Fruit fly (Drosophila melanogaster) whole organism, pupa: ENCODE measurements around the gene Ten-a.

ENCODE experiments used
- CG10348 ChIP-seq: fragments of 200-800 bp; sonication (Bioruptor generic); IDR thresholded peaks from 2 replicates; pipeline ENCODE4 v1.3.6; 2022; ENCODE audit warnings: missing biosample characterization, missing genetic modification characterization
- CG12605 ChIP-seq: fragments of 200-800 bp; sonication (Bioruptor generic); IDR thresholded peaks from 2 replicates; pipeline ENCODE4 v1.3.6; 2022; ENCODE audit warnings: missing biosample characterization, missing genetic modification characterization
- CG13204 ChIP-seq: fragments of 200-800 bp; sonication (Bioruptor generic); optimal IDR thresholded peaks from 2 replicates; lab custom pipeline; 2018; ENCODE audit warnings: missing biosample characterization, mild to moderate bottlenecking, missing genetic modification characterization, moderate library complexity
- CG14655 ChIP-seq: fragments of 200-800 bp; sonication (Bioruptor generic); optimal IDR thresholded peaks from 3 replicates; lab custom pipeline; 2017; ENCODE audit warnings: mild to moderate bottlenecking, missing biosample characterization, missing genetic modification reagents, missing genetic modification characterization
- CG15710 ChIP-seq: fragments of 200-800 bp; sonication (Bioruptor generic); optimal IDR thresholded peaks from 2 replicates; lab custom pipeline; 2018; ENCODE audit warnings: missing biosample characterization, mild to moderate bottlenecking, missing genetic modification characterization, moderate library complexity
- CG17806 ChIP-seq: fragments of 200-800 bp; sonication (Bioruptor generic); optimal IDR thresholded peaks from 2 replicates; lab custom pipeline; 2018; ENCODE audit warnings: missing biosample characterization, mild to moderate bottlenecking, missing genetic modification characterization, moderate library complexity
- CG32121 ChIP-seq: fragments of 200-800 bp; sonication (Bioruptor generic); IDR thresholded peaks from 2 replicates; pipeline ENCODE4 v1.3.6; 2022; ENCODE audit warnings: missing biosample characterization, missing genetic modification characterization
- CG34367 ChIP-seq: fragments of 200-800 bp; sonication (Bioruptor generic); optimal IDR thresholded peaks from 2 replicates; lab custom pipeline; 2018; ENCODE audit warnings: missing biosample characterization, mild to moderate bottlenecking, missing genetic modification characterization
- CG4496 ChIP-seq: fragments of 200-800 bp; sonication (Bioruptor generic); IDR thresholded peaks from 3 replicates; pipeline ENCODE4 v1.3.6; 2022; ENCODE audit warnings: missing biosample characterization, missing genetic modification characterization
- CG8159 ChIP-seq: fragments of 200-800 bp; sonication (Bioruptor generic); optimal IDR thresholded peaks from 3 replicates; lab custom pipeline; 2018; ENCODE audit warnings: missing biosample characterization, mild to moderate bottlenecking, missing genetic modification characterization, moderate library complexity
- CG8301 ChIP-seq: fragments of 200-800 bp; sonication (Bioruptor generic); optimal IDR thresholded peaks from 2 replicates; lab custom pipeline; 2018; ENCODE audit warnings: missing biosample characterization, mild to moderate bottlenecking, missing genetic modification characterization
- CG9948 ChIP-seq: fragments of 200-800 bp; sonication (Bioruptor generic); optimal IDR thresholded peaks from 2 replicates; lab custom pipeline; 2018; ENCODE audit warnings: missing biosample characterization, mild to moderate bottlenecking, missing genetic modification characterization, moderate library complexity
- D1 ChIP-seq: fragments of 200-800 bp; sonication (Bioruptor generic); optimal IDR thresholded peaks from 2 replicates; lab custom pipeline; 2018; ENCODE audit warnings: missing biosample characterization, mild to moderate bottlenecking, missing genetic modification characterization, moderate library complexity
- EcR ChIP-seq: fragments of 200-800 bp; sonication (Bioruptor generic); optimal IDR thresholded peaks from 3 replicates; lab custom pipeline; 2019; ENCODE audit warnings: missing biosample characterization, missing genetic modification characterization, mild to moderate bottlenecking, moderate library complexity, missing genetic modification reagents
- Ets98B ChIP-seq: fragments of 200-800 bp; sonication (Bioruptor generic); IDR thresholded peaks from 2 replicates; pipeline ENCODE4 v1.3.6; 2022; ENCODE audit warnings: missing biosample characterization, missing genetic modification characterization
- Pif1A ChIP-seq: fragments of 200-800 bp; sonication (Bioruptor generic); optimal IDR thresholded peaks from 3 replicates; lab custom pipeline; 2016; ENCODE audit warnings: missing biosample characterization, missing genetic modification characterization
- Pif1B ChIP-seq: fragments of 200-800 bp; sonication (Bioruptor generic); optimal IDR thresholded peaks from 3 replicates; lab custom pipeline; 2016; ENCODE audit warnings: missing biosample characterization, missing genetic modification characterization
- Snoo ChIP-seq: fragments of 200-800 bp; sonication (Bioruptor generic); optimal IDR thresholded peaks from 3 replicates; lab custom pipeline; 2017; ENCODE audit warnings: missing biosample characterization, mild to moderate bottlenecking, missing genetic modification characterization, inconsistent platforms
- fd96Ca ChIP-seq: fragments of 200-800 bp; sonication (Bioruptor generic); IDR thresholded peaks from 3 replicates; pipeline ENCODE4 v1.3.6; 2022; ENCODE audit warnings: missing biosample characterization, missing genetic modification characterization
- gl ChIP-seq: fragments of 200-800 bp; sonication (Bioruptor generic); optimal IDR thresholded peaks from 2 replicates; lab custom pipeline; 2018; ENCODE audit warnings: missing biosample characterization, mild to moderate bottlenecking, missing genetic modification characterization
- rn ChIP-seq: fragments of 200-800 bp; sonication (Bioruptor generic); IDR thresholded peaks from 2 replicates; pipeline ENCODE4 v1.3.6; 2022; ENCODE audit warnings: missing biosample characterization, missing genetic modification characterization

Gene Ten-a

dm6 chrX:12259436-12259835 is 215.9 kb downstream of the Ten-a start:
- TF ChIP-seq CG17806 (tag; lab: Kevin White, UChicago) (no peak), rn (GFP tag; lab: Robert Waterston, UW) (no peak), CG15710 (tag; lab: Kevin White, UChicago) (no peak), CG9948 (tag; lab: Kevin White, UChicago) (no peak), Pif1B (no peak), CG4496 (GFP tag; lab: Robert Waterston, UW) (no peak), CG10348 (GFP tag; lab: Robert Waterston, UW) (no peak), CG14655 (no peak), CG12605 (no peak), gl (tag; lab: Kevin White, UChicago) (no peak), CG8159 (tag; lab: Kevin White, UChicago) (no peak), D1 (tag; lab: Kevin White, UChicago) (no peak), CG13204 (GFP tag; lab: Kevin White, UChicago) (no peak), fd96Ca (GFP tag; lab: Robert Waterston, UW) (no peak), Pif1A (no peak), CG8301 (no peak), Snoo (no peak), Ets98B (GFP tag; lab: Robert Waterston, UW) (no peak)

DNA sequence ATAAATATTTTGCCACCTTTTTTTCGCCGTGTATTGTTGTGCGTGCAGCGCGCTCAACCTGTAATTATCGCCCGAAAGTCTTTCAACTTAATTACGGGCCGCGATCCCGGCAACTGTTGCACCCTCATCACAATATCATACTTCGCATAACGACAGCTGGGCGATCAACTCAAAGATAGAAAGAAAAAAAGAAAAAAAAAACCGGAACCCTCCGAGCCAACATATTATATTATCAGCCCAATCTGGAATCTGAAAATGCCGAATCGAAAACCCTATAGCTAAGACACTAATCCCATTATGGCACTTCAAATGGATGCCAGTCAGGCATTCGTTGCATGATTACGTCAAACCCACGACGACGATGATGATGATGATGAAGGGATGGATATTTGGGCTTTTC is 217.3 kb downstream of the Ten-a start:
- TF ChIP-seq D1 (tag; lab: Kevin White, UChicago) (no peak), EcR (no peak), CG14655 (no peak), CG12605 (no peak), CG4496 (GFP tag; lab: Robert Waterston, UW) (no peak), rn (GFP tag; lab: Robert Waterston, UW) (no peak), Ets98B (GFP tag; lab: Robert Waterston, UW) (no peak), CG32121 (GFP tag; lab: Robert Waterston, UW) (no peak), Pif1B (no peak), CG13204 (GFP tag; lab: Kevin White, UChicago) (no peak), CG17806 (tag; lab: Kevin White, UChicago) (no peak), CG15710 (tag; lab: Kevin White, UChicago) (no peak), CG10348 (GFP tag; lab: Robert Waterston, UW) (no peak), Snoo (no peak), gl (tag; lab: Kevin White, UChicago) (no peak), fd96Ca (GFP tag; lab: Robert Waterston, UW) (no peak)

- TF ChIP-seq CG8301 (no peak), CG4496 (GFP tag; lab: Robert Waterston, UW) (no peak), EcR (no peak), rn (GFP tag; lab: Robert Waterston, UW) (no peak), D1 (tag; lab: Kevin White, UChicago) (no peak), CG12605 (no peak), Snoo (no peak), CG13204 (GFP tag; lab: Kevin White, UChicago) (no peak), fd96Ca (GFP tag; lab: Robert Waterston, UW) (no peak), CG17806 (tag; lab: Kevin White, UChicago) (no peak), CG15710 (tag; lab: Kevin White, UChicago) (no peak), CG32121 (GFP tag; lab: Robert Waterston, UW) (no peak)
These were observed 222.5 kb downstream of the Ten-a start for dm6 chrX:12266012-12266411.

dm6 chrX:12268191-12268590 is 224.7 kb downstream of the Ten-a start:
- no peak for TF ChIP-seq CG14655
- no peak for TF ChIP-seq Snoo
- TF ChIP-seq CG8301: no peak
- no peak for TF ChIP-seq Pif1A
- no peak for TF ChIP-seq CG13204 (GFP tag; lab: Kevin White, UChicago)
- no peak for TF ChIP-seq CG12605
- TF ChIP-seq D1 (tag; lab: Kevin White, UChicago): no peak
- TF ChIP-seq CG34367 (tag; lab: Kevin White, UChicago): no peak
- no peak for TF ChIP-seq EcR
- TF ChIP-seq CG10348 (GFP tag; lab: Robert Waterston, UW): no peak
- TF ChIP-seq CG32121 (GFP tag; lab: Robert Waterston, UW): no peak
- TF ChIP-seq Ets98B (GFP tag; lab: Robert Waterston, UW): no peak
- TF ChIP-seq CG4496 (GFP tag; lab: Robert Waterston, UW): no peak
- TF ChIP-seq fd96Ca (GFP tag; lab: Robert Waterston, UW): no peak
- no peak for TF ChIP-seq gl (tag; lab: Kevin White, UChicago)
- no peak for TF ChIP-seq rn (GFP tag; lab: Robert Waterston, UW)
- no peak for TF ChIP-seq Pif1B

DNA sequence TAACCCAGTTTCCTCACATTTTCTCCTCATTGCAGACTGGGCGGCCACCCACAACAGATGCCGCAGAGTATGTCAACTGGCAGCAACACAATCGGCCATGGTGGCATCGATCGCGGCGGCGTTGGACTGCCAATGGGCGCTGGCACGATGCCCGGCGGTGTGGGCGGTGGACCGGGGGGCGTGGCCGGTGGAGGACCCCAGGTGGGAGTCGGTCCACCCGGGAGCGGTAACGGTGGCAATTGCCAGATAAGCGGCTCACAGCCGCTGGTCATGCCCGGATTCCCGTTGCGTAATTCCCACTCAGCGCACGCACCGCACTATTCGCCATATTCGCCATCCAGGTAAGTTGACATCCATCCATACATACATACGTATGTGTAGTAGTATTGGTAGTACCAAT is 230.4 kb downstream of the Ten-a start:
- no peak for TF ChIP-seq CG13204 (GFP tag; lab: Kevin White, UChicago)
- no peak for TF ChIP-seq rn (GFP tag; lab: Robert Waterston, UW)
- no peak for TF ChIP-seq CG8301
- no peak for TF ChIP-seq Snoo
- TF ChIP-seq Pif1B: no peak
- TF ChIP-seq gl (tag; lab: Kevin White, UChicago): no peak
- no peak for TF ChIP-seq CG15710 (tag; lab: Kevin White, UChicago)
- no peak for TF ChIP-seq CG12605
- no peak for TF ChIP-seq CG17806 (tag; lab: Kevin White, UChicago)
- no peak for TF ChIP-seq CG8159 (tag; lab: Kevin White, UChicago)
- TF ChIP-seq Pif1A: no peak
- TF ChIP-seq fd96Ca (GFP tag; lab: Robert Waterston, UW): no peak
- no peak for TF ChIP-seq D1 (tag; lab: Kevin White, UChicago)
- no peak for TF ChIP-seq Ets98B (GFP tag; lab: Robert Waterston, UW)
- no peak for TF ChIP-seq CG9948 (tag; lab: Kevin White, UChicago)

dm6 chrX:12274335-12274734 is 230.8 kb downstream of the Ten-a start, which contains the start of gene CG45603:
CG45603 (plus strand) TSS chrX:12274635.
- TF ChIP-seq Pif1A (no peak), CG32121 (GFP tag; lab: Robert Waterston, UW) (no peak), CG12605 (no peak), CG9948 (tag; lab: Kevin White, UChicago) (no peak), CG10348 (GFP tag; lab: Robert Waterston, UW) (no peak), Pif1B (no peak), EcR (no peak), gl (tag; lab: Kevin White, UChicago) (no peak), CG13204 (GFP tag; lab: Kevin White, UChicago) (no peak), fd96Ca (GFP tag; lab: Robert Waterston, UW) (no peak), CG14655 (no peak), CG15710 (tag; lab: Kevin White, UChicago) (no peak), CG8159 (tag; lab: Kevin White, UChicago) (no peak), CG4496 (GFP tag; lab: Robert Waterston, UW) (no peak), CG17806 (tag; lab: Kevin White, UChicago) (no peak), CG8301 (no peak), CG34367 (tag; lab: Kevin White, UChicago) (no peak), Snoo (no peak), rn (GFP tag; lab: Robert Waterston, UW) (no peak)
